Fruit fly (Drosophila melanogaster): ENCODE results near the gene CG14562.

The CG14562 gene

DNA sequence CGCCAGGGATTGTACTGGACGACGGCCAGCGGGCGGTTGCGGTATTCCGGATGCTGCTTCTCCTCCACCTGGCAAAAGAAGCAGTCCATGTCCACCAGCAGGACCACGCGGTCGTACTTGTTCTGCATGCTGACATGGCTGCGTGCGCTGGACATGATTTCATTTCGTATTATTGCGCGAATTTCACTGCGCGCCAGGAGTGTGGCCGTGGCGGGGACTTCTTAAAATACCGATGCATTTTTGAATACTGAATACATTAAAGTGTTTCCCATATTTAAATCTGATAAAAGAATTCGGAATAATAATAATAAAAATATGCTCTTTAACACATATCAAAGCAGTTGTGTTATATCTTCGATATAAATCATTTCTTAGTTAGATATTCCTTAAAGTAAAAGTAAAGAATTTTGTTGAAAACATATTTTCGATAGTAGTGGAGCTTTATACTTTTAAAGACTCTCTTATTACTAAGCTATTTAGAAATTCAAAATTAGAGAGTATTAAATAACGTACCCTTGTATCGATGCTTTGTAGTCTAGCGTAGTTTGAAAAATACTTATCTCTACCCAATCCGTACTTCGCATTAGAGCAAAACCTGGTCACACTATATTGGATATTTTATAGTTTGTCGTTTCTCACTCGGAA is at the start of gene CG14562, which contains the start of gene PolH:
Gene CG14562 (plus strand): TSS at position 607 of the 645 bp plus-strand sequence.
Gene PolH (minus strand): TSS at position 198 of the 645 bp plus-strand sequence.
- TF ChIP-seq Mio (GFP tag; optimal IDR thresholded peaks at IDR 0.05) (no peak), CrebA (GFP tag; optimal IDR thresholded peaks at IDR 0.05; ENCODE audit: borderline replicate concordance) (no peak), ey (GFP tag; optimal IDR thresholded peaks at IDR 0.05) (no peak), Hnf4 (GFP tag; optimal IDR thresholded peaks at IDR 0.05) (no peak), h (GFP tag; optimal IDR thresholded peaks at IDR 0.05) (no peak), br (GFP tag; optimal IDR thresholded peaks at IDR 0.05) (no peak), lola (GFP tag; optimal IDR thresholded peaks at IDR 0.05) (no peak), Hr83 (GFP tag; optimal IDR thresholded peaks at IDR 0.05; ENCODE audit: poor library complexity, severe bottlenecking) (no peak), N (GFP tag; optimal IDR thresholded peaks at IDR 0.05) (no peak)

dm6 chr3L:21892699-21893098 is 49.3 kb upstream of the CG14562 start:
- TF ChIP-seq pan (optimal IDR thresholded peaks at IDR 0.05) = no peak
- no peak for TF ChIP-seq GATAd (GFP tag; optimal IDR thresholded peaks at IDR 0.05)
- TF ChIP-seq Jra (GFP tag; optimal IDR thresholded peaks at IDR 0.05) = no peak
- TF ChIP-seq psq (GFP tag; optimal IDR thresholded peaks at IDR 0.05) = no peak
- no peak for TF ChIP-seq h (GFP tag; optimal IDR thresholded peaks at IDR 0.05)
- TF ChIP-seq usp (GFP tag; optimal IDR thresholded peaks at IDR 0.05) = no peak

dm6 chr3L:21893697-21894099 is 48.3 kb upstream of the CG14562 start:
- peak; percentile 7 for TF ChIP-seq rgr (GFP tag; optimal IDR thresholded peaks at IDR 0.05)
- no peak for TF ChIP-seq brk (GFP tag; optimal IDR thresholded peaks at IDR 0.05)
- TF ChIP-seq Rel (GFP tag; optimal IDR thresholded peaks at IDR 0.05) = no peak
- peak; percentile 75 for TF ChIP-seq Rel (tag; optimal IDR thresholded peaks at IDR 0.05)

DNA sequence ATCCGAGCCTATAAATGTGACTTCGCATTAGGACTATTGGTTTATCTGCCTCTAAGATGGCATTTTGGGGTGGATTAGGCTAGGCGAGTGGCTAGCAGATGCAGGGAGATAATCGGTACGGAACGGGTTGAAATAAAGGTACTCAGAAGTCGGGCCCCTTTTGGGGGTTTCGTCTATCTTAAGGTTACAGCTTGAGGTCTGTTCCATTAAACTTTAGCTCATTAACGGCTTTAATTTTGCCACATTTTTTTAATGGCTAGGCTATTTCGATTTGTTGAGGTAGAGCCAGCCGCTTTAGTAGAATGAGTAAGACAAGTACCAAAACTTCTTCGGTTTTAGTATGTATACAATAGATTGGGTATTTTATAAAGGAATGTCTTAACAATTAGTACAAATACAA is 47.9 kb upstream of the CG14562 start:
- TF ChIP-seq h (GFP tag; optimal IDR thresholded peaks at IDR 0.05) (no peak), CG9705 (GFP tag; optimal IDR thresholded peaks at IDR 0.05) (no peak), sv (GFP tag; optimal IDR thresholded peaks at IDR 0.05) (no peak), br (GFP tag; optimal IDR thresholded peaks at IDR 0.05) (no peak), psq (GFP tag; optimal IDR thresholded peaks at IDR 0.05) (no peak), Abd-B (GFP tag; optimal IDR thresholded peaks at IDR 0.05) (no peak), HLH106 (tag; optimal IDR thresholded peaks at IDR 0.05) (no peak), brk (GFP tag; optimal IDR thresholded peaks at IDR 0.05) (no peak), Myc (optimal IDR thresholded peaks at IDR 0.05) (no peak), Dif (GFP tag; optimal IDR thresholded peaks at IDR 0.05; ENCODE audit: partially characterized antibody) (no peak), sage (GFP tag; optimal IDR thresholded peaks at IDR 0.05) (no peak), Rel (GFP tag; optimal IDR thresholded peaks at IDR 0.05) (no peak), Rel (tag; optimal IDR thresholded peaks at IDR 0.05) (no peak)

DNA sequence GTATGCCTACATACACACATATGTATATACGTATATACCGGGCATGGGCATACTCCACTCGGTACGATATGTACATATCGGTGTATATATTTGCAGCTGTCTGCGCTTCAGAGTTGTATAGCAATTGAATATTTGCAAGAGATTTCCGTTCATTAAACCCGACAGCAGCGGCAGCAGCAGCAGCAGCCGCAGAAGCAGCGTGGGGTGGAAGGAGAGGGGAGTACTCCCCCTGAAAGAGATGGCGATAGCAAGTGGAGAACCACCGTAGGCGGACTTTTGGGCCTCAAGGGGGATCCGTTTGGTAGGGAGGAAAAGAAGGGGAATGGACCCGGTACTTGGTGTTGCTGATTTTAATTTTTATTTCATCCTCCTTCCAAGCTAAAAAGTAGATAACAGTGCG is 47.2 kb upstream of the CG14562 start:
- TF ChIP-seq Hr78 (GFP tag; optimal IDR thresholded peaks at IDR 0.05) = no peak
- no peak for TF ChIP-seq OdsH (GFP tag; optimal IDR thresholded peaks at IDR 0.05)
- TF ChIP-seq usp (GFP tag; optimal IDR thresholded peaks at IDR 0.05) = no peak
- TF ChIP-seq Rel (GFP tag; optimal IDR thresholded peaks at IDR 0.05) = no peak
- TF ChIP-seq Rel (tag; optimal IDR thresholded peaks at IDR 0.05) = peak; percentile 96
- peak; percentile 9 for TF ChIP-seq Sp1 (GFP tag; optimal IDR thresholded peaks at IDR 0.05)
- no peak for TF ChIP-seq fru (GFP tag; optimal IDR thresholded peaks at IDR 0.05)
- no peak for TF ChIP-seq Myc (optimal IDR thresholded peaks at IDR 0.05)
- no peak for TF ChIP-seq lola (GFP tag; optimal IDR thresholded peaks at IDR 0.05)
- no peak for TF ChIP-seq CrebA (GFP tag; optimal IDR thresholded peaks at IDR 0.05; ENCODE audit: borderline replicate concordance)
- TF ChIP-seq tai (GFP tag; optimal IDR thresholded peaks at IDR 0.05) = no peak
- peak; percentile 48 for TF ChIP-seq psq (GFP tag; optimal IDR thresholded peaks at IDR 0.05)
- no peak for TF ChIP-seq N (GFP tag; optimal IDR thresholded peaks at IDR 0.05)
- peak; percentile 62 for TF ChIP-seq Hnf4 (GFP tag; optimal IDR thresholded peaks at IDR 0.05)
- TF ChIP-seq h (GFP tag; optimal IDR thresholded peaks at IDR 0.05) = no peak
- TF ChIP-seq Hr83 (GFP tag; optimal IDR thresholded peaks at IDR 0.05; ENCODE audit: poor library complexity, severe bottlenecking) = no peak
- peak; percentile 39 for TF ChIP-seq br (GFP tag; optimal IDR thresholded peaks at IDR 0.05)
- no peak for TF ChIP-seq rgr (GFP tag; optimal IDR thresholded peaks at IDR 0.05)
- TF ChIP-seq Jra (GFP tag; optimal IDR thresholded peaks at IDR 0.05) = no peak
- TF ChIP-seq Abd-B (GFP tag; optimal IDR thresholded peaks at IDR 0.05) = no peak

All from whole organism, wandering third instar larva.